Fruit fly (Drosophila melanogaster): ENCODE data around the gene CG18476.
A peak's percentile ranks its signal among the peaks of the same experiment; 100 is the strongest.

The CG18476 gene

DNA sequence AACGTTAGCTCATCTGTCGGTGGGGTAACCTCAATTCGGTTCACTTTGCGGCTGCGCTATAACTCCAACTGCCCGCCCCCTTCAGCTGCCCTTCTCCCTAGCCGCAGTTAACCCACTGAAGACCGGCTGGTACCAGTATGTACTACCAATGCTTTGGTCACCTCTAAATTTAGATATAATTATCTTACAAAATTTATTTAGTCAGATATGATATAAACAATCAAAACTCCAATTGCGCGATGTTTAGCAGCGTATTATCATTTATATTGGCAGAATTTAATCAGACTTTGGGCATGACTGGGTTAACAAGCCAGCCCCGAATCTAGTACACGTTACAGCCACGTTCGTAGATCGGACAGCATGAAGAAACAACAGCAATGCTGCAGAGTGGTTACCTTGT lies 16.2 kb downstream of the CG18476 start (continued):
- TF ChIP-seq jumu (GFP tag; optimal IDR thresholded peaks at IDR 0.05) (no peak), CG4328 (GFP tag; optimal IDR thresholded peaks at IDR 0.05) (no peak), CG34224 (GFP tag; IDR thresholded peaks at IDR 0.05; ENCODE audit: partially characterized antibody) (no peak), Drgx (GFP tag; IDR thresholded peaks at IDR 0.05) (peak; percentile 73), lov (optimal IDR thresholded peaks at IDR 0.05) (no peak), lov (GFP tag; IDR thresholded peaks at IDR 0.05) (no peak), CG6765 (GFP tag; optimal IDR thresholded peaks at IDR 0.05) (no peak), ro (GFP tag; IDR thresholded peaks at IDR 0.05) (no peak), CG10431 (GFP tag; optimal IDR thresholded peaks at IDR 0.05) (no peak), CG4730 (GFP tag; IDR thresholded peaks at IDR 0.05) (no peak; the same call in 1 of the 2 replicates), lilli (GFP tag; optimal IDR thresholded peaks at IDR 0.05) (no peak), dm (GFP tag; optimal IDR thresholded peaks at IDR 0.05) (no peak), NC2β (GFP tag; optimal IDR thresholded peaks at IDR 0.05) (no peak), CG1024 (GFP tag; IDR thresholded peaks at IDR 0.05) (no peak), Antp (GFP tag; optimal IDR thresholded peaks at IDR 0.05) (no peak), Fer2 (tag; optimal IDR thresholded peaks at IDR 0.05) (no peak), psq (GFP tag; optimal IDR thresholded peaks at IDR 0.05) (no peak), disco-r (GFP tag; optimal IDR thresholded peaks at IDR 0.05) (no peak), pzg (GFP tag; optimal IDR thresholded peaks at IDR 0.05) (no peak), CG18764 (GFP tag; optimal IDR thresholded peaks at IDR 0.05) (no peak), wek (GFP tag; optimal IDR thresholded peaks at IDR 0.05) (no peak), CG17912 (GFP tag; optimal IDR thresholded peaks at IDR 0.05) (no peak), CG13624 (GFP tag; optimal IDR thresholded peaks at IDR 0.05) (no peak), E2f1 (GFP tag; IDR thresholded peaks at IDR 0.05) (peak; percentile 23; the same call in 1 of the 2 replicates), HLH4C (GFP tag; IDR thresholded peaks at IDR 0.05; ENCODE audit: partially characterized antibody) (no peak), CG17802 (tag; optimal IDR thresholded peaks at IDR 0.05) (no peak), shn (GFP tag; optimal IDR thresholded peaks at IDR 0.05) (no peak), zf30C (GFP tag; optimal IDR thresholded peaks at IDR 0.05) (no peak), slbo (GFP tag; IDR thresholded peaks at IDR 0.05) (peak; percentile 21; the same call in 1 of the 2 replicates), her (GFP tag; optimal IDR thresholded peaks at IDR 0.05) (no peak), CG4820 (GFP tag; optimal IDR thresholded peaks at IDR 0.05) (peak; percentile 30), CG31365 (tag; optimal IDR thresholded peaks at IDR 0.05) (no peak), CG4707 (GFP tag; optimal IDR thresholded peaks at IDR 0.05) (peak; percentile 20), C15 (GFP tag; IDR thresholded peaks at IDR 0.05) (no peak), unpg (GFP tag; optimal IDR thresholded peaks at IDR 0.05) (peak; percentile 61), CG32772 (GFP tag; IDR thresholded peaks at IDR 0.05) (no peak), trh (GFP tag; optimal IDR thresholded peaks at IDR 0.05) (no peak), CG30403 (GFP tag; optimal IDR thresholded peaks at IDR 0.05) (peak; percentile 34), prd (optimal IDR thresholded peaks at IDR 0.05) (no peak), prd (GFP tag; IDR thresholded peaks at IDR 0.05) (peak; percentile 44; the same call in 2 of the 3 replicates), CG2712 (tag; optimal IDR thresholded peaks at IDR 0.05) (peak; percentile 64), CG13894 (tag; optimal IDR thresholded peaks at IDR 0.05) (no peak), Ravus (GFP tag; IDR thresholded peaks at IDR 0.05) (no peak), CG7556 (GFP tag; optimal IDR thresholded peaks at IDR 0.05) (peak; percentile 44), tx (GFP tag; optimal IDR thresholded peaks at IDR 0.05) (no peak), CG9876 (GFP tag; optimal IDR thresholded peaks at IDR 0.05) (no peak), D (optimal IDR thresholded peaks at IDR 0.05) (no peak), D (GFP tag; optimal IDR thresholded peaks at IDR 0.05) (no peak), Eip74EF (GFP tag; optimal IDR thresholded peaks at IDR 0.05) (peak in 1 of 2 experiments; percentile 38), CG2199 (GFP tag; IDR thresholded peaks at IDR 0.05) (no peak), Ptx1 (GFP tag; IDR thresholded peaks at IDR 0.05) (peak; percentile 60), chn (GFP tag; optimal IDR thresholded peaks at IDR 0.05) (no peak), Hr3 (GFP tag; optimal IDR thresholded peaks at IDR 0.05) (no peak)
